Fruit fly (Drosophila melanogaster) whole organism, prepupa: ENCODE data around the gene noc.

Experiments used
- CG10631 ChIP-seq: fragments of 200-800 bp; sonication (Bioruptor generic); optimal IDR thresholded peaks from 2 replicates; lab custom pipeline; 2016; ENCODE audit warnings: missing biosample characterization, missing genetic modification characterization
- CG11294 ChIP-seq: fragments of 200-800 bp; sonication (Bioruptor generic); IDR thresholded peaks from 2 replicates; pipeline ENCODE4 v1.3.6; 2022; ENCODE audit warnings: missing biosample characterization, missing genetic modification characterization
- CG11902 ChIP-seq: fragments of 200-800 bp; sonication (Bioruptor generic); optimal IDR thresholded peaks from 3 replicates; lab custom pipeline; 2016; ENCODE audit warnings: missing biosample characterization, missing genetic modification characterization
- CG15336 ChIP-seq: fragments of 200-800 bp; sonication (Bioruptor generic); IDR thresholded peaks from 2 replicates; pipeline ENCODE4 v1.3.6; 2022; ENCODE audit warnings: missing biosample characterization, missing genetic modification characterization
- CG1621 ChIP-seq: fragments of 200-800 bp; sonication (Bioruptor generic); optimal IDR thresholded peaks from 3 replicates; lab custom pipeline; 2018; ENCODE audit warnings: missing biosample characterization, mild to moderate bottlenecking, missing genetic modification characterization
- CG16779 ChIP-seq: fragments of 200-800 bp; sonication (Bioruptor generic); optimal IDR thresholded peaks from 3 replicates; lab custom pipeline; 2017; ENCODE audit warnings: missing biosample characterization, mild to moderate bottlenecking, missing genetic modification characterization
- CG32006 ChIP-seq: fragments of 200-800 bp; sonication (Bioruptor generic); optimal IDR thresholded peaks from 3 replicates; lab custom pipeline; 2017; ENCODE audit warnings: missing biosample characterization, mild to moderate bottlenecking, missing genetic modification characterization
- CG34406 ChIP-seq: fragments of 200-800 bp; sonication (Bioruptor generic); optimal IDR thresholded peaks from 3 replicates; lab custom pipeline; 2016; ENCODE audit warnings: missing biosample characterization, missing genetic modification characterization
- CG3919 ChIP-seq: fragments of 200-800 bp; sonication (Bioruptor generic); optimal IDR thresholded peaks from 3 replicates; lab custom pipeline; 2016; ENCODE audit warnings: missing biosample characterization, missing genetic modification characterization
- CG4318 ChIP-seq: fragments of 200-800 bp; sonication (Bioruptor generic); optimal IDR thresholded peaks from 3 replicates; lab custom pipeline; 2017; ENCODE audit warnings: missing biosample characterization, mild to moderate bottlenecking, missing genetic modification characterization
- CG6163 ChIP-seq: fragments of 200-800 bp; sonication (Bioruptor generic); IDR thresholded peaks from 3 replicates; pipeline ENCODE4 v1.3.6; 2022; ENCODE audit warnings: missing biosample characterization, missing genetic modification characterization
- CG6276 ChIP-seq: fragments of 200-800 bp; sonication (Bioruptor generic); optimal IDR thresholded peaks from 2 replicates; lab custom pipeline; 2017; ENCODE audit warnings: missing biosample characterization, mild to moderate bottlenecking, missing genetic modification characterization
- CG6792 ChIP-seq: fragments of 200-800 bp; sonication (Bioruptor generic); optimal IDR thresholded peaks from 3 replicates; lab custom pipeline; 2016; ENCODE audit warnings: missing biosample characterization, missing genetic modification characterization
- CG7368 ChIP-seq: fragments of 200-800 bp; sonication (Bioruptor generic); optimal IDR thresholded peaks from 3 replicates; lab custom pipeline; 2016; ENCODE audit warnings: missing biosample characterization, missing genetic modification characterization
- CG8319 ChIP-seq: fragments of 200-800 bp; sonication (Bioruptor generic); optimal IDR thresholded peaks from 3 replicates; lab custom pipeline; 2016; ENCODE audit warnings: missing biosample characterization, missing genetic modification characterization
- CG8632 ChIP-seq: fragments of 200-800 bp; sonication (Bioruptor generic); optimal IDR thresholded peaks from 3 replicates; lab custom pipeline; 2016; ENCODE audit warnings: missing biosample characterization, missing genetic modification characterization
- Eip75B ChIP-seq: fragments of 200-800 bp; sonication (Bioruptor generic); optimal IDR thresholded peaks from 3 replicates; lab custom pipeline; 2016; ENCODE audit warnings: missing biosample characterization, missing genetic modification characterization
- Eip78C ChIP-seq: fragments of 200-800 bp; sonication (Bioruptor generic); peaks from one replicate; lab custom pipeline; 2016; ENCODE audit warnings: missing biosample characterization, missing genetic modification characterization
- Eip93F ChIP-seq: fragments of 200-800 bp; sonication (Bioruptor generic); optimal IDR thresholded peaks from 2 replicates; lab custom pipeline; 2016; ENCODE audit warnings: missing biosample characterization, mild to moderate bottlenecking, missing genetic modification characterization
- Ets21C ChIP-seq: fragments of 200-800 bp; sonication (Bioruptor generic); optimal IDR thresholded peaks from 3 replicates; lab custom pipeline; 2016; ENCODE audit warnings: missing biosample characterization, missing genetic modification characterization
- Met ChIP-seq: fragments of 200-800 bp; sonication (Bioruptor generic); optimal IDR thresholded peaks from 3 replicates; lab custom pipeline; 2016; ENCODE audit warnings: missing biosample characterization, missing genetic modification characterization
- OdsH ChIP-seq: fragments of 200-800 bp; sonication (Bioruptor generic); optimal IDR thresholded peaks from 3 replicates; lab custom pipeline; 2016; ENCODE audit warnings: missing biosample characterization, missing genetic modification characterization
- Smox ChIP-seq: fragments of 200-800 bp; sonication (Bioruptor generic); optimal IDR thresholded peaks from 3 replicates; lab custom pipeline; 2016; ENCODE audit warnings: missing biosample characterization, missing genetic modification characterization
- Sox102F ChIP-seq: fragments of 200-800 bp; sonication (Bioruptor generic); optimal IDR thresholded peaks from 2 replicates; lab custom pipeline; 2016; ENCODE audit warnings: missing biosample characterization, mild to moderate bottlenecking, missing genetic modification characterization
- Sox14 ChIP-seq: fragments of 200-800 bp; sonication (Bioruptor generic); optimal IDR thresholded peaks from 3 replicates; lab custom pipeline; 2016; ENCODE audit warnings: missing biosample characterization, missing genetic modification characterization
- Sox15 ChIP-seq: fragments of 200-800 bp; sonication (Bioruptor generic); optimal IDR thresholded peaks from 3 replicates; lab custom pipeline; 2016; ENCODE audit warnings: missing biosample characterization, missing genetic modification characterization
- achi ChIP-seq: fragments of 200-800 bp; sonication (Bioruptor generic); optimal IDR thresholded peaks from 3 replicates; lab custom pipeline; 2016; ENCODE audit warnings: missing biosample characterization, missing genetic modification characterization
- acj6 ChIP-seq: fragments of 200-800 bp; sonication (Bioruptor generic); optimal IDR thresholded peaks from 3 replicates; lab custom pipeline; 2016; ENCODE audit warnings: missing biosample characterization, missing genetic modification characterization
- cyc ChIP-seq: fragments of 200-800 bp; sonication (Bioruptor generic); optimal IDR thresholded peaks from 3 replicates; lab custom pipeline; 2016; ENCODE audit warnings: missing biosample characterization, missing genetic modification characterization
- dsx ChIP-seq: fragments of 200-800 bp; optimal IDR thresholded peaks from 3 replicates; lab custom pipeline; 2019; ENCODE audit warnings: missing biosample characterization, mild to moderate bottlenecking, missing genetic modification characterization, moderate library complexity; ENCODE audit not compliant: poor library complexity, severe bottlenecking
- esn ChIP-seq: fragments of 200-800 bp; sonication (Bioruptor generic); optimal IDR thresholded peaks from 2 replicates; lab custom pipeline; 2016; ENCODE audit warnings: missing biosample characterization, mild to moderate bottlenecking, missing genetic modification characterization, moderate library complexity
- fd59A ChIP-seq: fragments of 200-800 bp; sonication (Bioruptor generic); optimal IDR thresholded peaks from 2 replicates; lab custom pipeline; 2017; ENCODE audit warnings: missing biosample characterization, mild to moderate bottlenecking, missing genetic modification characterization, missing genetic modification reagents
- fd85E ChIP-seq: fragments of 200-800 bp; sonication (Bioruptor generic); optimal IDR thresholded peaks from 3 replicates; lab custom pipeline; 2016; ENCODE audit warnings: missing biosample characterization, missing genetic modification characterization
- fkh ChIP-seq: fragments of 200-800 bp; sonication (Bioruptor generic); optimal IDR thresholded peaks from 3 replicates; lab custom pipeline; 2017; ENCODE audit warnings: missing biosample characterization, mild to moderate bottlenecking, missing genetic modification characterization, moderate library complexity
- lz ChIP-seq: fragments of 200-800 bp; sonication (Bioruptor generic); optimal IDR thresholded peaks from 3 replicates; lab custom pipeline; 2016; ENCODE audit warnings: missing biosample characterization, missing genetic modification characterization
- net ChIP-seq: fragments of 200-800 bp; sonication (Bioruptor generic); optimal IDR thresholded peaks from 3 replicates; lab custom pipeline; 2016; ENCODE audit warnings: missing biosample characterization, missing genetic modification characterization
- pdm3 ChIP-seq: fragments of 200-800 bp; sonication (Bioruptor generic); optimal IDR thresholded peaks from 3 replicates; lab custom pipeline; 2016; ENCODE audit warnings: missing biosample characterization, missing genetic modification characterization
- salr ChIP-seq, 2 experiments: fragments of 200-800 bp; sonication (Bioruptor generic); optimal IDR thresholded peaks; 3 replicates each; lab custom pipeline; 2016 to 2018; ENCODE audit warnings: missing biosample characterization in 2 of 2, missing genetic modification characterization in 2 of 2, mild to moderate bottlenecking in 1 of 2
- spab ChIP-seq: fragments of 200-800 bp; sonication (Bioruptor generic); optimal IDR thresholded peaks from 2 replicates; lab custom pipeline; 2017; ENCODE audit warnings: missing biosample characterization, mild to moderate bottlenecking, missing genetic modification characterization, missing genetic modification reagents
- ss ChIP-seq, 2 experiments: fragments of 200-800 bp; sonication (Bioruptor generic); optimal IDR thresholded peaks; 2 replicates in 1 of 2; 3 replicates in 1 of 2; lab custom pipeline; 2017 to 2018; ENCODE audit warnings: mild to moderate bottlenecking in 2 of 2, missing biosample characterization in 2 of 2, missing genetic modification characterization in 2 of 2, moderate library complexity in 1 of 2
- svp ChIP-seq: fragments of 200-800 bp; sonication (Bioruptor generic); peaks from one replicate; lab custom pipeline; 2016; ENCODE audit warnings: missing biosample characterization, missing genetic modification characterization
- topi ChIP-seq: fragments of 200-800 bp; sonication (Bioruptor generic); optimal IDR thresholded peaks from 3 replicates; lab custom pipeline; 2016; ENCODE audit warnings: missing biosample characterization, missing genetic modification characterization

noc gene

DNA sequence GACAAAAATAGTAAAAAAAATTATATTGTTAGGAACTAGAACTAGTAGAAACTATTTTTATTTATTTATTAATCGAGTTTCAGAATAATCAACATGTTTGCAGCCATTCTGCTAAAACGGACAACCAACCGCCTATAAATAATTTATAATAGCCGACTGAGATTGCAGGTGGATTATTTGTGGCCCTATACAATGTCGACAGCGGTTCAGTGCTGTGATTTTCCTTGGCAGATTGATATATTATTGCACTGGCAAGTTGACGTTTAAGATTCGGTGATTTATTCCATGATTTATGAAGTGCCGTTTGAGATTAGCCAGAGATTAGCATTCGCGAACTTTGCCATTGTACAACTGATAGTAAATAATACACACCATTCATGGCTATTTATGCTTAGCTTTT is 6.2 kb downstream of the noc start:
- TF ChIP-seq Smox (GFP tag; lab: Kevin White, UChicago) (no peak), Ets21C (GFP tag; lab: Kevin White, UChicago) (no peak), cyc (GFP tag; lab: Kevin White, UChicago) (no peak), OdsH (GFP tag; lab: Kevin White, UChicago) (no peak), CG7368 (GFP tag; lab: Kevin White, UChicago) (no peak), CG34406 (GFP tag; lab: Kevin White, UChicago) (no peak), CG1621 (tag; lab: Kevin White, UChicago) (no peak), net (GFP tag; lab: Kevin White, UChicago) (no peak), CG3919 (no peak), CG10631 (GFP tag; lab: Kevin White, UChicago) (no peak), CG15336 (GFP tag; lab: Robert Waterston, UW) (no peak), Sox14 (GFP tag; lab: Kevin White, UChicago) (no peak), CG4318 (no peak), fd85E (no peak), acj6 (no peak)

DNA sequence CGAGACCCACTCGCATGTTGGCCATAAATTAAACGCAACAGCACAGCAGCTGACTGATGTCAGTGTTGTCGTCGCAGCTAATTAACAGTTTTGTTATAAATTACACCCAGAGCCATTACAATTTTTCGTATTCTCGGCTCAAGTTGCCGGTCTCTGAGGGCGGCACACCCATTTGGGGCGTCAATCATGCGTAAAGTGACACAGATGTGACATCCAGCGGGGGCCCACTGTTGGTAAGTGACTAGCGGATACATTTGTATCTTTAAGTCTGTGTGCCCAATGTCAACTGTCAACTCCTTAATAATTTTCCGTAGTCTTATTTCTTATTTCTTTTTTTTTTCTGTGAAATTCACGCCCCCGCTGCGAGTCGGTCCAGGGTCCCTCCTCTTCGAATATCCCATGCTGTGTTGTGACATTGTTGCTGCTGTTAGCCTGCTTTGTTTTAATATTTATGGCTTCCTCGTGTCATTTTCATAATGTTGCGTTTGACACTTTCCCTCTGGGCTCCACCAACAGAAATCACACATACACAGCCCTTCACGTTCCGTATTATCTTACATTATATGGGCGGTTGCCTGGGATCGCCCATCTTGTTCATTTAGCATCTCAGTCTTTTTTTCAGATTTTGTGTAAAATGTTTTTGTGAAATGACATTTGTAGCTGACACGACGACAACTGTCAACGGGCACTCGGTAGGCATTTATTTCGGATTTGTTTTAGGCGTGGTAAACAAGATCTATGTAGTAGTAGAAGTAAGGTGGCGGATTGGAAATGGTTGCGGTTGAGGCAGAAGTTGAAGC is 7.0 kb downstream of the noc start:
- no peak for TF ChIP-seq CG10631 (GFP tag; lab: Kevin White, UChicago)
- no peak for TF ChIP-seq CG1621 (tag; lab: Kevin White, UChicago)
- TF ChIP-seq CG11294 (GFP tag; lab: Robert Waterston, UW): no peak
- TF ChIP-seq fd85E: no peak
- peak; percentile 90 for TF ChIP-seq dsx (GFP tag; lab: Kevin White, UChicago)
- no peak for TF ChIP-seq Met (GFP tag; lab: Kevin White, UChicago)
- no peak for TF ChIP-seq CG6792
- TF ChIP-seq CG6276 (GFP tag; lab: Kevin White, UChicago): no peak
- TF ChIP-seq CG32006: no peak
- TF ChIP-seq cyc (GFP tag; lab: Kevin White, UChicago): no peak
- no peak for TF ChIP-seq Smox (GFP tag; lab: Kevin White, UChicago)
- TF ChIP-seq Eip78C (GFP tag; lab: Kevin White, UChicago): peak; percentile 22
- TF ChIP-seq Ets21C (GFP tag; lab: Kevin White, UChicago): no peak
- TF ChIP-seq CG16779 (tag; lab: Kevin White, UChicago): no peak
- no peak for TF ChIP-seq CG34406 (GFP tag; lab: Kevin White, UChicago)
- no peak for TF ChIP-seq achi
- TF ChIP-seq CG8319 (GFP tag; lab: Kevin White, UChicago): no peak
- peak; percentile 62 for TF ChIP-seq svp (GFP tag; lab: Kevin White, UChicago)
- TF ChIP-seq pdm3 (GFP tag; lab: Kevin White, UChicago): no peak
- no peak for TF ChIP-seq ss (GFP tag; optimal IDR thresholded peaks at IDR 0.05; lab: Kevin White, UChicago)
- TF ChIP-seq fkh: no peak
- no peak for TF ChIP-seq CG11902 (GFP tag; lab: Kevin White, UChicago)
- TF ChIP-seq salr (GFP tag; optimal IDR thresholded peaks at IDR 0.05; lab: Kevin White, UChicago): no peak
- TF ChIP-seq lz (GFP tag; lab: Kevin White, UChicago): no peak

DNA sequence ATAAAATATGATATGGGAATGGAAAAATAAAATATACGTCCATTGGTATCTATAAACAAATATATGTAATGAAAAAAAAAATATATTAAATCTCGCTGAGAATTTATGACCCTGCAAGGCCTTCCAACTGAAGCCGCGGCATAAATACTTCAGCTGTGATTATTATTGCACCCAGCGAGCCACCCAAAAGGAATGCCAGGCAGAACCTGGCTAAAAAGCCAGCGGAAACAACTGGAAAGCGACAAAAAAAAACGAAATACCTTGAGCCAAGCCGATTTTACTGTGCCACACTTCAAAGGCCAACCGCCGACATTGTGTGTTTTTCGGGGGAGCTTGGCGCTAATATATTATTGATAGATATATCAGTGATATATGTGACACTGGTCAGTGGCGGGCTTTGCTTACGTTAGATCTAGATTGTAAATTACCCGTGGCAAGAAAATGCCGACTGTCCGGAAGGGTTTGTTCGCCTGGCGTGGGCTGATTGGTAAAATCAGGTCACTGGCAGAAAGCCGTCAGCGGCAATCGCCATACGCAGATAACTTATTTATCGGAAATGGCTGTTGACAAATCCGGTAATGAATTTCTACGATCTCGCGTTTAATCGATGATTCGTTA is 7.9 kb downstream of the noc start:
- TF ChIP-seq svp (GFP tag; lab: Kevin White, UChicago): peak; percentile 72
- TF ChIP-seq CG6163: no peak

DNA sequence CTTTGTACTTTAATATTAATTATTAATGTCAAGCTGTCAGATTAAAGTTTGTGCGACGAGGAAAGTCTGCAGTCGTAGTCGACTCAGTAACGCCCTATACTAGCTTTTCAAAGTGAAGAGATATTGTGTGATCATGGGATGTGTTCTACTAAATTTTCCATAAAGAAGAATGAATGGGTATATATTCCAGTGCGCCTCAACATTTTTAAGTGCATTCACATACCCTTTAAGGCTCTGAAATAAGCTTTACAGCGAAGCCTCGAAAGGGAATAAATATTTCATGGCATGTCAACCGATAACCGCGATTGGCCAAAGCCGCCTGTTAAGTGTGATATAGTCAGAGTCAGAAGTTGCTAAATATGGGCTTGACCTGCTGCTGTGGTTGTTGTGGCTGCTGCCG is 8.4 kb downstream of the noc start:
- no peak for TF ChIP-seq fkh
- peak; percentile 25 for TF ChIP-seq Ets21C (GFP tag; lab: Kevin White, UChicago)
- TF ChIP-seq spab (GFP tag; lab: Kevin White, UChicago): no peak
- TF ChIP-seq Eip75B: peak; percentile 17
- peak; percentile 17 for TF ChIP-seq CG10631 (GFP tag; lab: Kevin White, UChicago)
- no peak for TF ChIP-seq Eip93F (GFP tag; lab: Kevin White, UChicago)
- TF ChIP-seq topi (GFP tag; lab: Kevin White, UChicago): peak; percentile 55
- peak; percentile 41 for TF ChIP-seq CG34406 (GFP tag; lab: Kevin White, UChicago)
- peak; percentile 41 for TF ChIP-seq CG7368 (GFP tag; lab: Kevin White, UChicago)
- peak; percentile 17 for TF ChIP-seq achi
- peak; percentile 0 for TF ChIP-seq CG8632 (GFP tag; lab: Kevin White, UChicago)
- peak; percentile 44 for TF ChIP-seq Sox15 (GFP tag; lab: Kevin White, UChicago)
- peak; percentile 46 for TF ChIP-seq Sox102F (GFP tag; lab: Kevin White, UChicago)
- peak; percentile 42 for TF ChIP-seq CG11902 (GFP tag; lab: Kevin White, UChicago)
- TF ChIP-seq acj6: peak; percentile 59
- TF ChIP-seq Sox14 (GFP tag; lab: Kevin White, UChicago): peak; percentile 22
- peak; percentile 12 for TF ChIP-seq fd59A (GFP tag; lab: Kevin White, UChicago)
- TF ChIP-seq CG15336 (GFP tag; lab: Robert Waterston, UW): no peak
- peak; percentile 27 for TF ChIP-seq OdsH (GFP tag; lab: Kevin White, UChicago)
- peak; percentile 59 for TF ChIP-seq esn (GFP tag; lab: Kevin White, UChicago)
- TF ChIP-seq CG32006: no peak
- peak in 1 of 2 experiments; percentile 33 for TF ChIP-seq salr (GFP tag; optimal IDR thresholded peaks at IDR 0.05; lab: Kevin White, UChicago)
